Fruit fly (Drosophila melanogaster): Measurements from ENCODE around the gene CG4362.

Gene CG4362

DNA sequence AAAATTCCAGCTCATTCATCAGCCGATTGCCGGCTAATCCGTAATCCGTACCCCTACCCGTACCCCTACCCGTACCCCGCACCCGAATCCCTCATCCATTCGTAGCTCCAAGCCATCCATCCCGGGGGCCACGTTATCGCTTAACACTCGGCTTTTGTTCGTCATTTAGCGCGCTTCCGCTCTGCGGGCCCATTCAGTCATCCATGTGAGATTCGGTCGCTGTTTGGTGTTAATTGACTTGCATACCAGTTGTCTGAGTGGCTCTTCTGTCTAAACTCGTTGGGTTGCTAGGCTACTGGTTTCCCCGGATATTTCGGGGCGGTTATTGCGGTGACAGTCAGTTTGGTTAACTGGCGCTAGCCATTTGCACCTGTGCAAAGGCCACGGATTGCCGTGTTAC lies 4.1 kb upstream of the CG4362 start (continued):
- TF ChIP-seq CG2678 (tag; optimal IDR thresholded peaks at IDR 0.05): no peak
- TF ChIP-seq ci (GFP tag; IDR thresholded peaks at IDR 0.05): no peak
- peak; percentile 73 for TF ChIP-seq Med (GFP tag)
- peak; percentile 8; the same call in 1 of the 2 replicates for TF ChIP-seq CG6689 (GFP tag; IDR thresholded peaks at IDR 0.05)
- TF ChIP-seq CG13424 (tag; optimal IDR thresholded peaks at IDR 0.05): no peak
- no peak for TF ChIP-seq btn (GFP tag; optimal IDR thresholded peaks at IDR 0.05)
- TF ChIP-seq bowl (GFP tag; IDR thresholded peaks at IDR 0.05): no peak
- TF ChIP-seq Hmr (GFP tag; optimal IDR thresholded peaks at IDR 0.05): peak; percentile 11
- TF ChIP-seq chinmo (GFP tag; IDR thresholded peaks at IDR 0.05; ENCODE audit: partially characterized antibody): peak; percentile 98
- no peak for TF ChIP-seq HmgZ (tag; optimal IDR thresholded peaks at IDR 0.05)
- TF ChIP-seq kni (GFP tag; optimal IDR thresholded peaks at IDR 0.05): peak; percentile 3
- TF ChIP-seq CG1602 (GFP tag; optimal IDR thresholded peaks at IDR 0.05): no peak
- no peak for TF ChIP-seq CG6272 (GFP tag; IDR thresholded peaks at IDR 0.05)
- TF ChIP-seq CG32772 (GFP tag; IDR thresholded peaks at IDR 0.05): no peak
- TF ChIP-seq aop (GFP tag; IDR thresholded peaks at IDR 0.05): 0 out of 2 replicates have a peak, but pooled peaks have one; percentile 27
- peak; percentile 37 for TF ChIP-seq bcd (GFP tag; optimal IDR thresholded peaks at IDR 0.05)
- TF ChIP-seq Stat92E (GFP tag; optimal IDR thresholded peaks at IDR 0.05): no peak
- no peak for TF ChIP-seq sens (GFP tag)
- TF ChIP-seq Xrp1 (GFP tag; IDR thresholded peaks at IDR 0.05): no peak
- TF ChIP-seq MTF-1 (GFP tag; optimal IDR thresholded peaks at IDR 0.05; ENCODE audit: borderline replicate concordance): no peak
- TF ChIP-seq CkIIα-i1 (GFP tag; IDR thresholded peaks at IDR 0.05): no peak
- TF ChIP-seq kay (GFP tag; optimal IDR thresholded peaks at IDR 0.05): no peak
- TF ChIP-seq HHEX (GFP tag; optimal IDR thresholded peaks at IDR 0.05): no peak
- peak; percentile 47 for TF ChIP-seq mirr (GFP tag; optimal IDR thresholded peaks at IDR 0.05)
- no peak for TF ChIP-seq trem (tag; optimal IDR thresholded peaks at IDR 0.05)
- no peak for TF ChIP-seq pzg (GFP tag; optimal IDR thresholded peaks at IDR 0.05)
- TF ChIP-seq Usf (GFP tag; optimal IDR thresholded peaks at IDR 0.05): no peak
- no peak for TF ChIP-seq sima (GFP tag; optimal IDR thresholded peaks at IDR 0.05)
- TF ChIP-seq zen (tag; optimal IDR thresholded peaks at IDR 0.05): no peak
- TF ChIP-seq B-H2 (GFP tag; optimal IDR thresholded peaks at IDR 0.05): no peak
- 0 out of 2 replicates have a peak, but pooled peaks have one; percentile 16 for TF ChIP-seq E2f1 (GFP tag; IDR thresholded peaks at IDR 0.05)
- TF ChIP-seq eve (GFP tag; optimal IDR thresholded peaks at IDR 0.05): no peak
- TF ChIP-seq sug (tag; optimal IDR thresholded peaks at IDR 0.05): peak; percentile 92
- TF ChIP-seq rib (GFP tag; IDR thresholded peaks at IDR 0.05): no peak
- no peak for TF ChIP-seq Asciz (GFP tag; optimal IDR thresholded peaks at IDR 0.05)
- TF ChIP-seq Meics (GFP tag; optimal IDR thresholded peaks at IDR 0.05): no peak

DNA sequence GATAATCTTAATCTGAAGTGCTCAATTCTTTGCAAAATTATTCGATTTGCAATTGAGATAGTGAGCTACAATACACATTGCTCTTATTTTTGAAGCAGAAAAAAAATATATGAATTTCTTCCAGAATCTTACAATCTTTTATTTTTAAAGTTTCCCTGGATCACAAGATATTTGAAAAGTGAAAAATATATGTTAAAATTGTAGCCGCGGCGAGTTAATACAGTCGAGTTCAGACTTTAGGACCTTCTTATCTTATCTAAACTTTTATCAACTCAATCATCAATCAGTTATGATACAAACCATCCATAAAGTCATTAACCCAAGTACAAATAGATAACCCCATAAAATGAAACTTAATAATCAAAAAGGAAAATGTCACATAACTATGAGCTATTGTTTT lies 3.6 kb upstream of the CG4362 start:
- TF ChIP-seq Fer1 (GFP tag; optimal IDR thresholded peaks at IDR 0.05) (no peak), CG2678 (tag; optimal IDR thresholded peaks at IDR 0.05) (peak; percentile 60), dmrt11E (tag; optimal IDR thresholded peaks at IDR 0.05) (no peak), CG17912 (GFP tag; optimal IDR thresholded peaks at IDR 0.05) (no peak), Abd-B (GFP tag; optimal IDR thresholded peaks at IDR 0.05) (no peak), scrt (GFP tag; optimal IDR thresholded peaks at IDR 0.05) (no peak), z (GFP tag; IDR thresholded peaks at IDR 0.05) (no peak), CG12155 (GFP tag; optimal IDR thresholded peaks at IDR 0.05) (peak; percentile 17), hkb (optimal IDR thresholded peaks at IDR 0.05) (no peak), hkb (GFP tag; IDR thresholded peaks at IDR 0.05) (no peak), ara (GFP tag; IDR thresholded peaks at IDR 0.05) (no peak), cwo (GFP tag; optimal IDR thresholded peaks at IDR 0.05) (no peak), wor (GFP tag; IDR thresholded peaks at IDR 0.05) (no peak), CG10431 (GFP tag; optimal IDR thresholded peaks at IDR 0.05) (no peak), CG1832 (GFP tag; optimal IDR thresholded peaks at IDR 0.05) (no peak), YL-1 (GFP tag; optimal IDR thresholded peaks at IDR 0.05) (no peak), Ets65A (GFP tag) (peak; percentile 26), CG10979 (tag; optimal IDR thresholded peaks at IDR 0.05) (no peak), CG30020 (tag; optimal IDR thresholded peaks at IDR 0.05) (no peak)
